Worm (Caenorhabditis elegans): Measurements from ENCODE around the gene F42A6.6.

The F42A6.6 gene

DNA sequence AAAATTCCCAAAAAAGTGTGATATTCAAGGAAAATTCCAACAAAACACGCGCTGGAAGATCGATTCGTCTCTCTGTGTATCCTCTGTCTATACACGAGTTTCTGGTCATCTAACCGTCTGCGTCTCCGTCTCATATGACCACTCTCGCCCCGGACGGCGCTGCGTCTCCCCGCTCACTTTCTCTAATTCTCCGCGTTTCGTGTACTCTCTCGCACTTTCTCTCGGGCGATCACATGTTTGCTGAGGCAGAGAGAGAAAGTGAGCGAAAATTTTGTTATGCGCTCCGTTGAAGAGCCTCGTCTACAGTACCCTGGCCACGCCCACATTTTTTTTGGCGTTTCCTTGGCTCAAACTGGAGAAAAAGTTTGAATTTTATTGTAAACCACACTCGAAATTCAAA is 47.9 kb upstream of the F42A6.6 start (continued):
- peak in 1 of 2 experiments; percentile 50 for TF ChIP-seq let-607 (tag; optimal IDR thresholded peaks at IDR 0.05)
- TF ChIP-seq efl-1 (GFP tag; optimal IDR thresholded peaks at IDR 0.05) = no peak
- TF ChIP-seq snpc-1.1 (tag; optimal IDR thresholded peaks at IDR 0.05; ENCODE audit: insufficient read depth) = no peak
- no peak for TF ChIP-seq nhr-179 (tag; optimal IDR thresholded peaks at IDR 0.05)
- TF ChIP-seq let-526 (GFP tag; IDR thresholded peaks at IDR 0.05) = peak; percentile 83
- peak; percentile 88 for TF ChIP-seq dox-1 (GFP tag; IDR thresholded peaks at IDR 0.05)
- no peak for TF ChIP-seq xnd-1 (tag; optimal IDR thresholded peaks at IDR 0.05)
- TF ChIP-seq lsl-1 (GFP tag; optimal IDR thresholded peaks at IDR 0.05) = peak; percentile 26
- TF ChIP-seq ztf-28 (GFP tag; IDR thresholded peaks at IDR 0.05) = no peak
- no peak for TF ChIP-seq snpc-3.4 (tag; optimal IDR thresholded peaks at IDR 0.05)
- peak; percentile 71 for TF ChIP-seq gei-17 (GFP tag; optimal IDR thresholded peaks at IDR 0.05)
- TF ChIP-seq hlh-26 (GFP tag; conservative IDR thresholded peaks at IDR 0.05) = no peak
- TF ChIP-seq ztf-3 (GFP tag; optimal IDR thresholded peaks at IDR 0.05) = peak; percentile 78
- peak; percentile 99 for TF ChIP-seq hmg-1.2 (GFP tag; IDR thresholded peaks at IDR 0.05)
- TF ChIP-seq F57A8.1 (GFP tag; optimal IDR thresholded peaks at IDR 0.05) = no peak
- TF ChIP-seq egl-18 (GFP tag; IDR thresholded peaks at IDR 0.05) = no peak
- no peak for TF ChIP-seq aptf-2 (GFP tag; conservative IDR thresholded peaks at IDR 0.05)
- TF ChIP-seq egl-44 (GFP tag; IDR thresholded peaks at IDR 0.05) = 0 out of 2 replicates have a peak, but pooled peaks have one; percentile 58
- peak; percentile 59 for TF ChIP-seq Y67H2A.10 (GFP tag; conservative IDR thresholded peaks at IDR 0.05)
- TF ChIP-seq F52B5.7 (tag; optimal IDR thresholded peaks at IDR 0.05) = peak; percentile 40
- no peak for TF ChIP-seq hrde-1 (tag; optimal IDR thresholded peaks at IDR 0.05; ENCODE audit: borderline replicate concordance)
- TF ChIP-seq B0019.2 (GFP tag; conservative IDR thresholded peaks at IDR 0.05) = no peak
- TF ChIP-seq B0035.1 (tag; optimal IDR thresholded peaks at IDR 0.05) = peak; percentile 37
- TF ChIP-seq sea-2 (GFP tag; IDR thresholded peaks at IDR 0.05) = no peak
- peak; percentile 10 for TF ChIP-seq dpl-1 (GFP tag; optimal IDR thresholded peaks at IDR 0.05)
- TF ChIP-seq attf-3 (GFP tag; conservative IDR thresholded peaks at IDR 0.05) = peak; percentile 61; the same call in 1 of the 2 replicates
- no peak for TF ChIP-seq nhr-27 (tag; optimal IDR thresholded peaks at IDR 0.05)
- peak; percentile 72 for TF ChIP-seq nhr-80 (tag; optimal IDR thresholded peaks at IDR 0.05)
- TF ChIP-seq pha-4 (tag; optimal IDR thresholded peaks at IDR 0.05) = no peak
- TF ChIP-seq mcd-1 (GFP tag; IDR thresholded peaks at IDR 0.05) = peak; percentile 91
- TF ChIP-seq T07F8.4 (tag; optimal IDR thresholded peaks at IDR 0.05) = no peak
- TF ChIP-seq lin-35 (GFP tag; optimal IDR thresholded peaks at IDR 0.05) = peak in 1 of 3 experiments; percentile 65
- peak; percentile 27 for TF ChIP-seq ztf-18 (tag; optimal IDR thresholded peaks at IDR 0.05)
- peak; percentile 92 for TF ChIP-seq B0336.3 (GFP tag; IDR thresholded peaks at IDR 0.05)
- no peak for TF ChIP-seq die-1 (tag; optimal IDR thresholded peaks at IDR 0.05)
- peak; percentile 31; the same call in 1 of the 2 replicates for TF ChIP-seq ceh-100 (GFP tag; IDR thresholded peaks at IDR 0.05)
- TF ChIP-seq bed-1 (GFP tag; IDR thresholded peaks at IDR 0.05) = no peak
- TF ChIP-seq ZK185.1 (tag; optimal IDR thresholded peaks at IDR 0.05; ENCODE audit: poor library complexity, severe bottlenecking) = peak; percentile 46
- TF ChIP-seq T26A5.8 (tag; optimal IDR thresholded peaks at IDR 0.05) = no peak
- TF ChIP-seq unc-130 (GFP tag; optimal IDR thresholded peaks at IDR 0.05) = no peak

Data from whole organism, young adult.